Fruit fly (Drosophila melanogaster) whole organism, pupa: Measurements from ENCODE around the gene CG32280.

ENCODE experiments used
- CG10348 ChIP-seq: fragments of 200-800 bp; sonication (Bioruptor generic); IDR thresholded peaks from 2 replicates; pipeline ENCODE4 v1.3.6; 2022; ENCODE audit warnings: missing biosample characterization, missing genetic modification characterization
- CG12605 ChIP-seq: fragments of 200-800 bp; sonication (Bioruptor generic); IDR thresholded peaks from 2 replicates; pipeline ENCODE4 v1.3.6; 2022; ENCODE audit warnings: missing biosample characterization, missing genetic modification characterization
- CG13204 ChIP-seq: fragments of 200-800 bp; sonication (Bioruptor generic); optimal IDR thresholded peaks from 2 replicates; lab custom pipeline; 2018; ENCODE audit warnings: missing biosample characterization, mild to moderate bottlenecking, missing genetic modification characterization, moderate library complexity
- CG14655 ChIP-seq: fragments of 200-800 bp; sonication (Bioruptor generic); optimal IDR thresholded peaks from 3 replicates; lab custom pipeline; 2017; ENCODE audit warnings: mild to moderate bottlenecking, missing biosample characterization, missing genetic modification reagents, missing genetic modification characterization
- CG15710 ChIP-seq: fragments of 200-800 bp; sonication (Bioruptor generic); optimal IDR thresholded peaks from 2 replicates; lab custom pipeline; 2018; ENCODE audit warnings: missing biosample characterization, mild to moderate bottlenecking, missing genetic modification characterization, moderate library complexity
- CG17806 ChIP-seq: fragments of 200-800 bp; sonication (Bioruptor generic); optimal IDR thresholded peaks from 2 replicates; lab custom pipeline; 2018; ENCODE audit warnings: missing biosample characterization, mild to moderate bottlenecking, missing genetic modification characterization, moderate library complexity
- CG32121 ChIP-seq: fragments of 200-800 bp; sonication (Bioruptor generic); IDR thresholded peaks from 2 replicates; pipeline ENCODE4 v1.3.6; 2022; ENCODE audit warnings: missing biosample characterization, missing genetic modification characterization
- CG34367 ChIP-seq: fragments of 200-800 bp; sonication (Bioruptor generic); optimal IDR thresholded peaks from 2 replicates; lab custom pipeline; 2018; ENCODE audit warnings: missing biosample characterization, mild to moderate bottlenecking, missing genetic modification characterization
- CG4496 ChIP-seq: fragments of 200-800 bp; sonication (Bioruptor generic); IDR thresholded peaks from 3 replicates; pipeline ENCODE4 v1.3.6; 2022; ENCODE audit warnings: missing biosample characterization, missing genetic modification characterization
- CG8159 ChIP-seq: fragments of 200-800 bp; sonication (Bioruptor generic); optimal IDR thresholded peaks from 3 replicates; lab custom pipeline; 2018; ENCODE audit warnings: missing biosample characterization, mild to moderate bottlenecking, missing genetic modification characterization, moderate library complexity
- CG8301 ChIP-seq: fragments of 200-800 bp; sonication (Bioruptor generic); optimal IDR thresholded peaks from 2 replicates; lab custom pipeline; 2018; ENCODE audit warnings: missing biosample characterization, mild to moderate bottlenecking, missing genetic modification characterization
- CG9948 ChIP-seq: fragments of 200-800 bp; sonication (Bioruptor generic); optimal IDR thresholded peaks from 2 replicates; lab custom pipeline; 2018; ENCODE audit warnings: missing biosample characterization, mild to moderate bottlenecking, missing genetic modification characterization, moderate library complexity
- D1 ChIP-seq: fragments of 200-800 bp; sonication (Bioruptor generic); optimal IDR thresholded peaks from 2 replicates; lab custom pipeline; 2018; ENCODE audit warnings: missing biosample characterization, mild to moderate bottlenecking, missing genetic modification characterization, moderate library complexity
- EcR ChIP-seq: fragments of 200-800 bp; sonication (Bioruptor generic); optimal IDR thresholded peaks from 3 replicates; lab custom pipeline; 2019; ENCODE audit warnings: missing biosample characterization, missing genetic modification characterization, mild to moderate bottlenecking, moderate library complexity, missing genetic modification reagents
- Ets98B ChIP-seq: fragments of 200-800 bp; sonication (Bioruptor generic); IDR thresholded peaks from 2 replicates; pipeline ENCODE4 v1.3.6; 2022; ENCODE audit warnings: missing biosample characterization, missing genetic modification characterization
- Pif1A ChIP-seq: fragments of 200-800 bp; sonication (Bioruptor generic); optimal IDR thresholded peaks from 3 replicates; lab custom pipeline; 2016; ENCODE audit warnings: missing biosample characterization, missing genetic modification characterization
- Pif1B ChIP-seq: fragments of 200-800 bp; sonication (Bioruptor generic); optimal IDR thresholded peaks from 3 replicates; lab custom pipeline; 2016; ENCODE audit warnings: missing biosample characterization, missing genetic modification characterization
- Snoo ChIP-seq: fragments of 200-800 bp; sonication (Bioruptor generic); optimal IDR thresholded peaks from 3 replicates; lab custom pipeline; 2017; ENCODE audit warnings: missing biosample characterization, mild to moderate bottlenecking, missing genetic modification characterization, inconsistent platforms
- fd96Ca ChIP-seq: fragments of 200-800 bp; sonication (Bioruptor generic); IDR thresholded peaks from 3 replicates; pipeline ENCODE4 v1.3.6; 2022; ENCODE audit warnings: missing biosample characterization, missing genetic modification characterization
- gl ChIP-seq: fragments of 200-800 bp; sonication (Bioruptor generic); optimal IDR thresholded peaks from 2 replicates; lab custom pipeline; 2018; ENCODE audit warnings: missing biosample characterization, mild to moderate bottlenecking, missing genetic modification characterization
- rn ChIP-seq: fragments of 200-800 bp; sonication (Bioruptor generic); IDR thresholded peaks from 2 replicates; pipeline ENCODE4 v1.3.6; 2022; ENCODE audit warnings: missing biosample characterization, missing genetic modification characterization

The CG32280 gene

dm6 chr3L:3161968-3162367 is 3.0 kb upstream of the CG32280 start, which contains the start of gene rasp:
Gene rasp (plus strand): TSS chr3L:3162180.
- TF ChIP-seq CG32121 (GFP tag; lab: Robert Waterston, UW) = no peak
- no peak for TF ChIP-seq rn

- TF ChIP-seq gl (tag; lab: Kevin White, UChicago) (no peak), Pif1A (GFP tag; lab: Kevin White, UChicago) (no peak), CG9948 (tag; lab: Kevin White, UChicago) (no peak), CG14655 (no peak), CG32121 (GFP tag; lab: Robert Waterston, UW) (no peak), CG8301 (no peak), rn (no peak)
Observed at dm6 chr3L:3162584-3162983, 2.4 kb upstream of the CG32280 start.

- TF ChIP-seq EcR (GFP tag; lab: Kevin White, UChicago) = peak; percentile 35
- no peak for TF ChIP-seq CG8301
Observed at dm6 chr3L:3165399-3165798, 418 bp downstream of the CG32280 start.

- TF ChIP-seq CG15710 (tag; lab: Kevin White, UChicago) = no peak
- no peak for TF ChIP-seq fd96Ca (GFP tag; lab: Robert Waterston, UW)
- no peak for TF ChIP-seq CG4496
- no peak for TF ChIP-seq Snoo (tag; lab: Kevin White, UChicago)
- TF ChIP-seq CG10348 = no peak
- no peak for TF ChIP-seq CG13204
- TF ChIP-seq CG17806 (tag; lab: Kevin White, UChicago) = no peak
- TF ChIP-seq CG12605 (GFP tag; lab: Robert Waterston, UW) = no peak
- no peak for TF ChIP-seq CG8301
- TF ChIP-seq Pif1B (GFP tag; lab: Kevin White, UChicago) = no peak
- TF ChIP-seq EcR (GFP tag; lab: Kevin White, UChicago) = no peak
Observed at dm6 chr3L:3166200-3166695, 1.3 kb downstream of the CG32280 start, which contains the start of gene Asciz. Gene Asciz (minus strand): TSS chr3L:3166250.

- no peak for TF ChIP-seq CG17806 (tag; lab: Kevin White, UChicago)
- TF ChIP-seq Pif1A (GFP tag; lab: Kevin White, UChicago) = no peak
- no peak for TF ChIP-seq Ets98B (GFP tag; lab: Robert Waterston, UW)
- TF ChIP-seq EcR (GFP tag; lab: Kevin White, UChicago) = no peak
- no peak for TF ChIP-seq CG12605 (GFP tag; lab: Robert Waterston, UW)
- TF ChIP-seq CG32121 (GFP tag; lab: Robert Waterston, UW) = no peak
- TF ChIP-seq CG9948 (tag; lab: Kevin White, UChicago) = no peak
- no peak for TF ChIP-seq CG13204
- TF ChIP-seq CG8159 (tag; lab: Kevin White, UChicago) = no peak
- TF ChIP-seq CG14655 = no peak
- no peak for TF ChIP-seq CG8301
- TF ChIP-seq CG10348 = no peak
Observed at dm6 chr3L:3169107-3169506, 4.1 kb downstream of the CG32280 start, which contains the start of the genes CG32278 and CG32281. Gene CG32278 (plus strand): TSS chr3L:3169286. Gene CG32281 (plus strand): TSS chr3L:3169375.

- TF ChIP-seq CG15710 (tag; lab: Kevin White, UChicago) (no peak), Snoo (tag; lab: Kevin White, UChicago) (no peak), CG12605 (GFP tag; lab: Robert Waterston, UW) (no peak), CG8159 (tag; lab: Kevin White, UChicago) (no peak), Pif1A (GFP tag; lab: Kevin White, UChicago) (no peak), CG10348 (no peak)
Observed at dm6 chr3L:3172445-3172844, 7.5 kb downstream of the CG32280 start, which contains the start of gene CG14963. Gene CG14963 (minus strand): TSS chr3L:3172545.

- TF ChIP-seq CG12605 (GFP tag; lab: Robert Waterston, UW) (no peak), D1 (tag; lab: Kevin White, UChicago) (no peak), fd96Ca (GFP tag; lab: Robert Waterston, UW) (no peak), CG34367 (tag; lab: Kevin White, UChicago) (no peak), CG14655 (no peak), CG10348 (no peak), CG8301 (no peak), Ets98B (GFP tag; lab: Robert Waterston, UW) (no peak), rn (no peak), CG15710 (tag; lab: Kevin White, UChicago) (no peak), CG9948 (tag; lab: Kevin White, UChicago) (no peak)
Observed at dm6 chr3L:3177872-3178271, 12.9 kb downstream of the CG32280 start.

- TF ChIP-seq CG15710 (tag; lab: Kevin White, UChicago) (no peak), CG32121 (GFP tag; lab: Robert Waterston, UW) (peak; percentile 35; the same call in 1 of the 2 replicates), CG10348 (peak; percentile 16; the same call in 1 of the 2 replicates), EcR (GFP tag; lab: Kevin White, UChicago) (peak; percentile 7), fd96Ca (GFP tag; lab: Robert Waterston, UW) (0 out of 3 replicates have a peak, but pooled peaks have one; percentile 53)
Observed at dm6 chr3L:3178530-3179096, 13.6 kb downstream of the CG32280 start, which contains the start of the genes MnM and Girdin. Gene MnM (minus strand): TSS chr3L:3178580. Gene Girdin (plus strand): TSS chr3L:3178930.
